Worm (Caenorhabditis elegans): Measurements from ENCODE around the gene trip-4.

ce11 chrII:15014380-15014779, 24.8 kb upstream of the trip-4 start, which contains the start of gene Y53F4B.51:
- TF ChIP-seq ama-1 (optimal IDR thresholded peaks at IDR 0.05) (no peak), hmg-4 (GFP tag; optimal IDR thresholded peaks at IDR 0.05) (no peak)
